Fruit fly (Drosophila melanogaster) whole organism, embryonic: ENCODE results near the gene Dbp73D.

Source experiments
- ATbp ChIP-seq: fragments of 200-800 bp; sonication (Bioruptor generic); optimal IDR thresholded peaks from 2 replicates; lab custom pipeline; 2017; ENCODE audit warnings: missing biosample characterization, mild to moderate bottlenecking, missing genetic modification characterization, missing genetic modification reagents
- Atf-2 ChIP-seq: fragments of 200-800 bp; sonication (Bioruptor generic); optimal IDR thresholded peaks from 2 replicates; lab custom pipeline; 2016; ENCODE audit warnings: missing biosample characterization, missing genetic modification characterization
- CG10267 ChIP-seq: fragments of 200-800 bp; sonication (Bioruptor generic); optimal IDR thresholded peaks from 2 replicates; lab custom pipeline; 2018; ENCODE audit warnings: missing biosample characterization, mild to moderate bottlenecking, missing genetic modification characterization, moderate library complexity
- CG10274 ChIP-seq: fragments of 200-800 bp; sonication (Bioruptor generic); optimal IDR thresholded peaks from 3 replicates; lab custom pipeline; 2017; ENCODE audit warnings: missing biosample characterization, mild to moderate bottlenecking, missing genetic modification characterization
- CG1233 ChIP-seq: fragments of 200-800 bp; sonication (Bioruptor generic); optimal IDR thresholded peaks from 4 replicates; lab custom pipeline; 2018; ENCODE audit warnings: missing biosample characterization, mild to moderate bottlenecking, missing genetic modification characterization
- CG12391 ChIP-seq: fragments of 200-800 bp; sonication (Bioruptor generic); optimal IDR thresholded peaks from 3 replicates; lab custom pipeline; 2018; ENCODE audit warnings: missing biosample characterization, mild to moderate bottlenecking, missing genetic modification characterization, moderate library complexity
- CG13624 ChIP-seq: fragments of 200-800 bp; sonication (Bioruptor generic); optimal IDR thresholded peaks from 2 replicates; lab custom pipeline; 2016; ENCODE audit warnings: missing biosample characterization, missing genetic modification characterization
- CG14050 ChIP-seq: fragments of 200-800 bp; sonication (Bioruptor generic); IDR thresholded peaks from 3 replicates; pipeline ENCODE4 v1.3.6; 2022; ENCODE audit warnings: missing biosample characterization, missing genetic modification characterization
- CG15514 ChIP-seq: fragments of 200-800 bp; sonication (Bioruptor generic); optimal IDR thresholded peaks from 3 replicates; lab custom pipeline; 2017; ENCODE audit warnings: missing biosample characterization, missing genetic modification characterization, mild to moderate bottlenecking, moderate library complexity, missing genetic modification reagents
- CG17612 ChIP-seq: fragments of 200-800 bp; sonication (Bioruptor generic); IDR thresholded peaks from 2 replicates; pipeline ENCODE4 v1.3.6; 2022; ENCODE audit warnings: missing biosample characterization, missing genetic modification characterization
- CG18619 ChIP-seq: fragments of 200-800 bp; sonication (Bioruptor generic); optimal IDR thresholded peaks from 3 replicates; lab custom pipeline; 2017; ENCODE audit warnings: missing biosample characterization, mild to moderate bottlenecking, missing genetic modification characterization
- CG2129 ChIP-seq: fragments of 200-800 bp; sonication (Bioruptor generic); IDR thresholded peaks from 2 replicates; pipeline ENCODE4 v1.3.6; 2022; ENCODE audit warnings: missing biosample characterization, missing genetic modification characterization; ENCODE audit not compliant: partially characterized antibody
- CG30020 ChIP-seq: fragments of 200-800 bp; optimal IDR thresholded peaks from 2 replicates; lab custom pipeline; 2019; ENCODE audit warnings: missing biosample characterization, mild to moderate bottlenecking, missing genetic modification characterization, moderate library complexity
- CG4328 ChIP-seq: fragments of 200-800 bp; sonication (Bioruptor generic); optimal IDR thresholded peaks from 3 replicates; lab custom pipeline; 2017; ENCODE audit warnings: missing biosample characterization, missing genetic modification reagents, missing genetic modification characterization
- CG4404 ChIP-seq: fragments of 200-800 bp; sonication (Bioruptor generic); IDR thresholded peaks from 2 replicates; pipeline ENCODE4 v1.3.6; 2022; ENCODE audit warnings: missing biosample characterization, missing genetic modification characterization
- CG4424 ChIP-seq: fragments of 200-800 bp; sonication (Bioruptor generic); optimal IDR thresholded peaks from 3 replicates; lab custom pipeline; 2016; ENCODE audit warnings: missing biosample characterization, missing genetic modification characterization
- CG6689 ChIP-seq: fragments of 200-800 bp; sonication (Bioruptor generic); IDR thresholded peaks from 2 replicates; pipeline ENCODE4 v1.3.6; 2022; ENCODE audit warnings: missing biosample characterization, missing genetic modification characterization
- CG7745 ChIP-seq: fragments of 200-800 bp; sonication (Bioruptor generic); optimal IDR thresholded peaks from 2 replicates; lab custom pipeline; 2018; ENCODE audit warnings: missing biosample characterization, mild to moderate bottlenecking, missing genetic modification characterization, moderate library complexity
- CG8281 ChIP-seq: fragments of 200-800 bp; sonication (Bioruptor generic); optimal IDR thresholded peaks from 2 replicates; lab custom pipeline; 2018; ENCODE audit warnings: missing biosample characterization, mild to moderate bottlenecking, missing genetic modification characterization, moderate library complexity
- D ChIP-seq, 2 experiments: fragments of 200-800 bp in 1 of 2; fragments of >200 bp in 1 of 2; sonication (Bioruptor generic) in 1 of 2; optimal IDR thresholded peaks; 2 replicates in 1 of 2; 3 replicates in 1 of 2; lab custom pipeline; 2017; ENCODE audit warnings: mild to moderate bottlenecking in 1 of 2, missing biosample characterization in 1 of 2, missing genetic modification characterization in 1 of 2, missing genetic modification reagents in 1 of 2
- D19A ChIP-seq: fragments of 200-800 bp; optimal IDR thresholded peaks from 3 replicates; lab custom pipeline; 2019; ENCODE audit warnings: missing biosample characterization, mild to moderate bottlenecking, missing genetic modification characterization, moderate library complexity
- Deaf1 ChIP-seq: fragments of 200-800 bp; optimal IDR thresholded peaks from 3 replicates; lab custom pipeline; 2019; ENCODE audit warnings: missing biosample characterization, mild to moderate bottlenecking, missing genetic modification characterization, moderate library complexity
- Dp ChIP-seq: fragments of 200-800 bp; sonication (Bioruptor generic); optimal IDR thresholded peaks from 2 replicates; lab custom pipeline; 2018; ENCODE audit warnings: missing biosample characterization, mild to moderate bottlenecking, missing genetic modification characterization, moderate library complexity
- Ets97D ChIP-seq: fragments of 200-800 bp; sonication (Bioruptor generic); optimal IDR thresholded peaks from 3 replicates; lab custom pipeline; 2016; ENCODE audit warnings: missing biosample characterization, missing genetic modification characterization
- Fer1 ChIP-seq: fragments of 200-800 bp; sonication (Bioruptor generic); optimal IDR thresholded peaks from 2 replicates; lab custom pipeline; 2017; ENCODE audit warnings: missing biosample characterization, mild to moderate bottlenecking, missing genetic modification characterization
- HLH3B ChIP-seq: fragments of 200-800 bp; sonication (Bioruptor generic); IDR thresholded peaks from 2 replicates; pipeline ENCODE4 v1.3.6; 2022; ENCODE audit warnings: missing biosample characterization, missing genetic modification characterization
- HLH4C ChIP-seq: fragments of 200-800 bp; sonication (Bioruptor generic); IDR thresholded peaks from 3 replicates; pipeline ENCODE4 v1.3.6; 2022; ENCODE audit warnings: missing biosample characterization, missing genetic modification characterization; ENCODE audit not compliant: partially characterized antibody
- Hmr ChIP-seq: fragments of 200-800 bp; sonication (Bioruptor generic); optimal IDR thresholded peaks from 3 replicates; lab custom pipeline; 2017; ENCODE audit warnings: mild to moderate bottlenecking, missing biosample characterization, missing genetic modification reagents, missing genetic modification characterization
- Lim3 ChIP-seq: fragments of 200-800 bp; sonication (Bioruptor generic); IDR thresholded peaks from 2 replicates; pipeline ENCODE4 v1.3.6; 2022; ENCODE audit warnings: missing biosample characterization, missing genetic modification characterization
- Nf-YB ChIP-seq: fragments of 200-800 bp; sonication (Bioruptor generic); optimal IDR thresholded peaks from 3 replicates; lab custom pipeline; 2019; ENCODE audit warnings: missing biosample characterization, mild to moderate bottlenecking, missing genetic modification characterization, moderate library complexity
- Tbp ChIP-seq: fragments of >200 bp; optimal IDR thresholded peaks from 2 replicates; lab custom pipeline; 2018; ENCODE audit warnings: missing biosample characterization, missing genetic modification characterization
- bcd ChIP-seq: fragments of 200-800 bp; sonication (Bioruptor generic); optimal IDR thresholded peaks from 2 replicates; lab custom pipeline; 2017; ENCODE audit warnings: missing biosample characterization, mild to moderate bottlenecking, missing genetic modification characterization
- crc ChIP-seq: fragments of 200-800 bp; sonication (Bioruptor generic); optimal IDR thresholded peaks from 2 replicates; lab custom pipeline; 2016; ENCODE audit warnings: missing biosample characterization, missing genetic modification characterization
- dan ChIP-seq: fragments of 200-800 bp; sonication (Bioruptor generic); IDR thresholded peaks from 2 replicates; pipeline ENCODE4 v1.3.6; 2022; ENCODE audit warnings: missing biosample characterization, missing genetic modification characterization
- fd3F ChIP-seq: fragments of 200-800 bp; sonication (Bioruptor generic); optimal IDR thresholded peaks from 2 replicates; lab custom pipeline; 2018; ENCODE audit warnings: missing biosample characterization, mild to moderate bottlenecking, missing genetic modification characterization, moderate library complexity
- fd96Cb ChIP-seq: fragments of 200-800 bp; sonication (Bioruptor generic); optimal IDR thresholded peaks from 2 replicates; lab custom pipeline; 2018; ENCODE audit warnings: missing biosample characterization, mild to moderate bottlenecking, missing genetic modification characterization, moderate library complexity
- fu2 ChIP-seq: fragments of 200-800 bp; sonication (Bioruptor generic); optimal IDR thresholded peaks from 2 replicates; lab custom pipeline; 2016; ENCODE audit warnings: missing biosample characterization, missing genetic modification characterization
- hb ChIP-seq: fragments of 200-800 bp; sonication (Bioruptor generic); IDR thresholded peaks from 3 replicates; pipeline ENCODE4 v1.3.6; 2022; ENCODE audit warnings: missing biosample characterization, missing genetic modification characterization; ENCODE audit not compliant: partially characterized antibody
- inv ChIP-seq: fragments of 200-800 bp; sonication (Bioruptor generic); IDR thresholded peaks from 2 replicates; pipeline ENCODE4 v1.3.6; 2022; ENCODE audit warnings: missing biosample characterization, missing genetic modification characterization; ENCODE audit not compliant: partially characterized antibody
- lbe ChIP-seq: fragments of 200-800 bp; sonication (Bioruptor generic); optimal IDR thresholded peaks from 2 replicates; lab custom pipeline; 2016; ENCODE audit warnings: missing biosample characterization, mild to moderate bottlenecking, missing genetic modification characterization
- nmo ChIP-seq: fragments of 200-800 bp; sonication (Bioruptor generic); optimal IDR thresholded peaks from 2 replicates; lab custom pipeline; 2018; ENCODE audit warnings: missing biosample characterization, mild to moderate bottlenecking, missing genetic modification characterization, moderate library complexity
- otp ChIP-seq: fragments of 200-800 bp; sonication (Bioruptor generic); IDR thresholded peaks from 3 replicates; pipeline ENCODE4, ENCODE4 v1.3.6; 2022; ENCODE audit warnings: missing biosample characterization, missing genetic modification characterization
- run ChIP-seq: fragments of 200-800 bp; sonication (Bioruptor generic); optimal IDR thresholded peaks from 3 replicates; lab custom pipeline; 2018; ENCODE audit warnings: missing biosample characterization, mild to moderate bottlenecking, missing genetic modification characterization
- sens ChIP-seq: fragments of 200-800 bp; sonication (Bioruptor generic); peaks from one replicate; lab custom pipeline; 2016; ENCODE audit warnings: missing biosample characterization, missing genetic modification characterization
- shn ChIP-seq: fragments of 200-800 bp; sonication (Bioruptor generic); optimal IDR thresholded peaks from 3 replicates; lab custom pipeline; 2016; ENCODE audit warnings: missing biosample characterization, missing genetic modification characterization
- sima ChIP-seq: fragments of 200-800 bp; sonication (Bioruptor generic); optimal IDR thresholded peaks from 2 replicates; lab custom pipeline; 2016; ENCODE audit warnings: missing biosample characterization, missing genetic modification characterization
- slbo ChIP-seq: fragments of 200-800 bp; sonication (Bioruptor generic); IDR thresholded peaks from 2 replicates; pipeline ENCODE4 v1.3.6; 2022; ENCODE audit warnings: missing biosample characterization, missing genetic modification characterization
- tna ChIP-seq: fragments of 200-800 bp; sonication (Bioruptor generic); IDR thresholded peaks from 2 replicates; pipeline ENCODE4 v1.3.6; 2022; ENCODE audit warnings: missing biosample characterization, missing genetic modification characterization; ENCODE audit not compliant: partially characterized antibody
- unpg ChIP-seq: fragments of 200-800 bp; sonication (Bioruptor generic); optimal IDR thresholded peaks from 3 replicates; lab custom pipeline; 2018; ENCODE audit warnings: missing biosample characterization, mild to moderate bottlenecking, missing genetic modification characterization, moderate library complexity
- vnd ChIP-seq: fragments of 200-800 bp; sonication (Bioruptor generic); IDR thresholded peaks from 3 replicates; pipeline ENCODE4 v1.3.6; 2022; ENCODE audit warnings: missing biosample characterization, missing genetic modification characterization; ENCODE audit not compliant: partially characterized antibody

Dbp73D gene

dm6 chr3L:16749726-16750125 is 19.1 kb upstream of the Dbp73D start (continued):
- TF ChIP-seq CG12391: peak; percentile 20
- no peak for TF ChIP-seq fu2 (GFP tag; lab: Kevin White, UChicago)
- peak; percentile 18 for TF ChIP-seq unpg (GFP tag; lab: Kevin White, UChicago)
- no peak for TF ChIP-seq otp
- TF ChIP-seq CG8281: no peak
- no peak for TF ChIP-seq D (optimal IDR thresholded peaks at IDR 0.05; lab: Kevin White, UChicago)
- peak; percentile 43 for TF ChIP-seq D (GFP tag; optimal IDR thresholded peaks at IDR 0.05; lab: Kevin White, UChicago)
- peak; percentile 59 for TF ChIP-seq D19A (tag; lab: Kevin White, UChicago)
- no peak for TF ChIP-seq CG10274
- no peak for TF ChIP-seq CG15514 (GFP tag; lab: Kevin White, UChicago)
- TF ChIP-seq dan (GFP tag; lab: Robert Waterston, UW): no peak
- no peak for TF ChIP-seq Fer1
- TF ChIP-seq sima: no peak
- no peak for TF ChIP-seq Hmr
- peak; percentile 66 for TF ChIP-seq nmo (GFP tag; lab: Kevin White, UChicago)
- no peak for TF ChIP-seq CG2129 (GFP tag; lab: Robert Waterston, UW)
- TF ChIP-seq lbe (GFP tag; lab: Kevin White, UChicago): no peak
- TF ChIP-seq shn: no peak
- no peak for TF ChIP-seq bcd
- TF ChIP-seq HLH4C (GFP tag; lab: Robert Waterston, UW): no peak
- TF ChIP-seq CG17612 (GFP tag; lab: Robert Waterston, UW): no peak
- TF ChIP-seq CG1233 (GFP tag; lab: Kevin White, UChicago): peak; percentile 2
- TF ChIP-seq fd96Cb (tag; lab: Kevin White, UChicago): peak; percentile 31
- no peak for TF ChIP-seq slbo
- peak; percentile 18 for TF ChIP-seq ATbp (GFP tag; lab: Kevin White, UChicago)
- TF ChIP-seq hb (GFP tag; lab: Robert Waterston, UW): no peak
- no peak for TF ChIP-seq CG14050
- TF ChIP-seq CG4424 (GFP tag; lab: Kevin White, UChicago): peak; percentile 36
- no peak for TF ChIP-seq Deaf1 (tag; lab: Kevin White, UChicago)
- no peak for TF ChIP-seq CG13624
- peak; percentile 74 for TF ChIP-seq sens (GFP tag; lab: Kevin White, UChicago)
- no peak for TF ChIP-seq Dp
- no peak for TF ChIP-seq CG30020 (tag; lab: Kevin White, UChicago)
- TF ChIP-seq run: no peak
- no peak for TF ChIP-seq Ets97D (GFP tag; lab: Kevin White, UChicago)
- TF ChIP-seq Lim3 (GFP tag; lab: Robert Waterston, UW): no peak
- no peak for TF ChIP-seq Nf-YB
- TF ChIP-seq fd3F: no peak
- no peak for TF ChIP-seq CG7745 (tag; lab: Kevin White, UChicago)
- TF ChIP-seq CG6689 (GFP tag; lab: Robert Waterston, UW): 0 out of 2 replicates have a peak, but pooled peaks have one; percentile 44
- peak; percentile 61 for TF ChIP-seq CG10267 (tag; lab: Kevin White, UChicago)
- no peak for TF ChIP-seq CG4328 (GFP tag; lab: Kevin White, UChicago)
- no peak for TF ChIP-seq inv (GFP tag; lab: Robert Waterston, UW)
- no peak for TF ChIP-seq CG18619
- TF ChIP-seq crc: no peak
- no peak for TF ChIP-seq vnd
- no peak for TF ChIP-seq HLH3B (GFP tag; lab: Robert Waterston, UW)
- no peak for TF ChIP-seq Tbp (GFP tag; lab: Kevin White, UChicago)
- no peak for TF ChIP-seq Atf-2
- no peak for TF ChIP-seq tna (GFP tag; lab: Robert Waterston, UW)
- TF ChIP-seq CG4404 (GFP tag; lab: Robert Waterston, UW): no peak
